Worm (Caenorhabditis elegans) whole organism, young adult: ENCODE data around the gene K02E11.7.

Experiments
- Y53F4B.3 ChIP-seq: fragments of 200-800 bp; sonication (Bioruptor generic); IDR thresholded peaks from 2 replicates; pipeline ENCODE4 v1.3.6; 2022; ENCODE audit warnings: missing genetic modification reagents, missing genetic modification characterization, missing compliant biosample characterization
- Y95B8A.8 ChIP-seq: fragments of 200-800 bp; sonication (Bioruptor generic); IDR thresholded peaks from 2 replicates; pipeline ENCODE4 v1.3.6; 2022; ENCODE audit warnings: missing genetic modification reagents, missing genetic modification characterization, missing compliant biosample characterization
- dpl-1 ChIP-seq: fragments of 150-350 bp; optimal IDR thresholded peaks from 2 replicates; lab custom pipeline; 2014; ENCODE audit warnings: missing biosample characterization, missing genetic modification reagents, missing genetic modification characterization
- pha-4 ChIP-seq: fragments of 150-350 bp; sonication (generic microtip); optimal IDR thresholded peaks from 2 replicates; lab custom pipeline; 2014; ENCODE audit warnings: missing biosample characterization, missing genetic modification reagents, missing genetic modification characterization

- TF ChIP-seq dpl-1 (GFP tag; lab: Kevin White, UChicago) (no peak), Y95B8A.8 (GFP tag; lab: Robert Waterston, UW) (no peak), Y53F4B.3 (GFP tag; lab: Robert Waterston, UW) (no peak), pha-4 (tag; lab: Kevin White, UChicago) (no peak)
Measured at ce11 chrV:14223141-14223540, 31.0 kb downstream of the K02E11.7 start.
